Worm (Caenorhabditis elegans): ENCODE results near the gene F42A10.7.

Gene F42A10.7

ce11 chrIII:6215476-6215875, 37.0 kb upstream of the F42A10.7 start, which contains the start of gene C23G10.11:
Gene C23G10.11 (minus strand): TSS chrIII:6215576.
- TF ChIP-seq nfya-2 (GFP tag; IDR thresholded peaks at IDR 0.05) (no peak), snpc-3.4 (tag; optimal IDR thresholded peaks at IDR 0.05) (no peak), lin-35 (GFP tag; optimal IDR thresholded peaks at IDR 0.05) (no peak), B0019.2 (GFP tag; conservative IDR thresholded peaks at IDR 0.05) (no peak), Y53G8AR.9 (GFP tag; conservative IDR thresholded peaks at IDR 0.05) (no peak), Y95B8A.8 (GFP tag; IDR thresholded peaks at IDR 0.05) (no peak), F57C9.4 (tag; optimal IDR thresholded peaks at IDR 0.05) (no peak), ceh-91 (GFP tag; IDR thresholded peaks at IDR 0.05) (no peak), ets-4 (GFP tag; optimal IDR thresholded peaks at IDR 0.05) (no peak), tbx-9 (tag; optimal IDR thresholded peaks at IDR 0.05; ENCODE audit: borderline replicate concordance) (no peak), attf-6 (GFP tag; IDR thresholded peaks at IDR 0.05) (no peak), lag-1 (GFP tag; IDR thresholded peaks at IDR 0.05) (no peak), ceh-58 (GFP tag; IDR thresholded peaks at IDR 0.05) (no peak), let-526 (GFP tag; IDR thresholded peaks at IDR 0.05) (no peak), nhr-27 (tag; optimal IDR thresholded peaks at IDR 0.05) (no peak), lir-1 (GFP tag; conservative IDR thresholded peaks at IDR 0.05) (no peak), snpc-1.3 (tag; optimal IDR thresholded peaks at IDR 0.05; ENCODE audit: insufficient read depth) (no peak), unc-130 (GFP tag; optimal IDR thresholded peaks at IDR 0.05) (no peak)

- TF ChIP-seq athp-1 (tag; optimal IDR thresholded peaks at IDR 0.05) (no peak), B0261.1 (tag; optimal IDR thresholded peaks at IDR 0.05) (no peak), rec-8 (tag; optimal IDR thresholded peaks at IDR 0.05) (no peak), madf-10 (tag; optimal IDR thresholded peaks at IDR 0.05) (no peak), ceh-79 (tag; optimal IDR thresholded peaks at IDR 0.05) (no peak), B0336.3 (GFP tag; IDR thresholded peaks at IDR 0.05) (no peak), nfyb-1 (GFP tag; IDR thresholded peaks at IDR 0.05) (no peak), Y56A3A.18 (GFP tag; IDR thresholded peaks at IDR 0.05) (no peak), ZK185.1 (tag; optimal IDR thresholded peaks at IDR 0.05; ENCODE audit: poor library complexity, severe bottlenecking) (no peak), K12H6.12 (tag; optimal IDR thresholded peaks at IDR 0.05) (no peak), zim-3 (tag; optimal IDR thresholded peaks at IDR 0.05) (no peak), Y79H2A.3 (GFP tag; conservative IDR thresholded peaks at IDR 0.05) (no peak), F10E7.11 (tag; optimal IDR thresholded peaks at IDR 0.05) (no peak), pha-4 (tag; optimal IDR thresholded peaks at IDR 0.05) (no peak), attf-3 (GFP tag; conservative IDR thresholded peaks at IDR 0.05) (no peak), ceh-40 (GFP tag; IDR thresholded peaks at IDR 0.05) (no peak), bed-1 (GFP tag; IDR thresholded peaks at IDR 0.05) (no peak), akir-1 (GFP tag; optimal IDR thresholded peaks at IDR 0.05) (no peak), ztf-25 (GFP tag; IDR thresholded peaks at IDR 0.05) (no peak)
Observed at ce11 chrIII:6213915-6214314, 35.4 kb upstream of the F42A10.7 start, which contains the start of gene C23G10.10. Gene C23G10.10 (minus strand): TSS chrIII:6214015.

ce11 chrIII:6210215-6210822, 31.8 kb upstream of the F42A10.7 start:
- TF ChIP-seq hmg-20 (GFP tag; IDR thresholded peaks at IDR 0.05) = no peak
- TF ChIP-seq lin-26 (GFP tag; IDR thresholded peaks at IDR 0.05) = peak; percentile 66; the same call in 1 of the 2 replicates
- TF ChIP-seq tbp1 (GFP tag; optimal IDR thresholded peaks at IDR 0.05) = peak; percentile 73
- TF ChIP-seq Y53G8AR.9 (GFP tag; conservative IDR thresholded peaks at IDR 0.05) = no peak; the same call in 1 of the 2 replicates
- TF ChIP-seq cebp-1 (GFP tag; IDR thresholded peaks at IDR 0.05) = no peak
- no peak for TF ChIP-seq cebp-1 (tag; optimal IDR thresholded peaks at IDR 0.05)
- no peak for TF ChIP-seq sea-2 (GFP tag; IDR thresholded peaks at IDR 0.05)
- TF ChIP-seq mcd-1 (GFP tag; IDR thresholded peaks at IDR 0.05) = no peak
- no peak for TF ChIP-seq madf-3 (GFP tag; IDR thresholded peaks at IDR 0.05)
- no peak for TF ChIP-seq Y95B8A.8 (GFP tag; IDR thresholded peaks at IDR 0.05)
- TF ChIP-seq pha-4 (tag; optimal IDR thresholded peaks at IDR 0.05) = no peak
- peak; percentile 34 for TF ChIP-seq tlf-1 (GFP tag; optimal IDR thresholded peaks at IDR 0.05)
- peak; percentile 97 for TF ChIP-seq snpc-1.1 (tag; optimal IDR thresholded peaks at IDR 0.05; ENCODE audit: insufficient read depth)

Measured in whole organism, young adult.